Fruit fly (Drosophila melanogaster): ENCODE data around the gene Nup43.

- TF ChIP-seq CG9139 (GFP tag; optimal IDR thresholded peaks at IDR 0.05) (no peak), CG11902 (GFP tag; optimal IDR thresholded peaks at IDR 0.05) (no peak), topi (GFP tag; optimal IDR thresholded peaks at IDR 0.05) (no peak), CG6854 (GFP tag; optimal IDR thresholded peaks at IDR 0.05) (no peak), CG32006 (GFP tag; optimal IDR thresholded peaks at IDR 0.05) (no peak), CG31627 (GFP tag; optimal IDR thresholded peaks at IDR 0.05) (no peak), Lpt (GFP tag; optimal IDR thresholded peaks at IDR 0.05) (no peak), CG8319 (GFP tag; optimal IDR thresholded peaks at IDR 0.05) (no peak), CG10631 (GFP tag; optimal IDR thresholded peaks at IDR 0.05) (no peak), dac (GFP tag; optimal IDR thresholded peaks at IDR 0.05) (no peak), CG6792 (GFP tag; optimal IDR thresholded peaks at IDR 0.05) (no peak), CG1621 (tag; optimal IDR thresholded peaks at IDR 0.05) (no peak)
Measured at dm6 chr3R:18394876-18395275, 28.4 kb downstream of the Nup43 start.

Data from whole organism, prepupa.